Fruit fly (Drosophila melanogaster): ENCODE data around the gene opm.
A peak's percentile ranks its signal among the peaks of the same experiment; 100 is the strongest.

opm gene

dm6 chrX:15078394-15078793 is 12.2 kb upstream of the opm start (continued):
- TF ChIP-seq exex (tag; optimal IDR thresholded peaks at IDR 0.05) (peak; percentile 96), PHDP (tag; optimal IDR thresholded peaks at IDR 0.05) (no peak), CG16815 (GFP tag; optimal IDR thresholded peaks at IDR 0.05) (no peak), Blimp-1 (GFP tag; optimal IDR thresholded peaks at IDR 0.05) (peak; percentile 30), YL-1 (GFP tag; optimal IDR thresholded peaks at IDR 0.05) (no peak), so (GFP tag; IDR thresholded peaks at IDR 0.05) (no peak), dpn (GFP tag; optimal IDR thresholded peaks at IDR 0.05) (no peak), nerfin-1 (tag; optimal IDR thresholded peaks at IDR 0.05) (peak; percentile 12), Stat92E (GFP tag; optimal IDR thresholded peaks at IDR 0.05) (no peak), Tbp (GFP tag; optimal IDR thresholded peaks at IDR 0.05) (no peak), CG13775 (GFP tag; optimal IDR thresholded peaks at IDR 0.05) (no peak), CG10321 (GFP tag; IDR thresholded peaks at IDR 0.05) (no peak), CG14710 (tag; optimal IDR thresholded peaks at IDR 0.05) (peak; percentile 9), Meics (GFP tag; optimal IDR thresholded peaks at IDR 0.05) (peak; percentile 55), CG16813 (GFP tag; IDR thresholded peaks at IDR 0.05; ENCODE audit: partially characterized antibody) (no peak), Atf6 (GFP tag; IDR thresholded peaks at IDR 0.05) (no peak), CG2712 (tag; optimal IDR thresholded peaks at IDR 0.05) (no peak), cato (GFP tag; optimal IDR thresholded peaks at IDR 0.05; ENCODE audit: borderline replicate concordance) (no peak), sr (GFP tag; IDR thresholded peaks at IDR 0.05) (no peak), Xbp1 (GFP tag; optimal IDR thresholded peaks at IDR 0.05) (no peak), CG10274 (GFP tag; optimal IDR thresholded peaks at IDR 0.05) (no peak), Dip2 (GFP tag; IDR thresholded peaks at IDR 0.05) (no peak), wdn (GFP tag; IDR thresholded peaks at IDR 0.05) (no peak), esg (GFP tag; conservative IDR thresholded peaks at IDR 0.05) (no peak), CG17361 (GFP tag; IDR thresholded peaks at IDR 0.05) (no peak), Mad (GFP tag; optimal IDR thresholded peaks at IDR 0.05) (no peak), cas (GFP tag; IDR thresholded peaks at IDR 0.05) (no peak), rib (GFP tag; IDR thresholded peaks at IDR 0.05) (no peak), CG10462 (GFP tag; optimal IDR thresholded peaks at IDR 0.05) (no peak), tap (tag; optimal IDR thresholded peaks at IDR 0.05) (no peak), CG7786 (GFP tag; optimal IDR thresholded peaks at IDR 0.05) (no peak), Asciz (GFP tag; optimal IDR thresholded peaks at IDR 0.05) (peak; percentile 56), CG8290 (GFP tag; optimal IDR thresholded peaks at IDR 0.05) (no peak), CG8290 (tag; optimal IDR thresholded peaks at IDR 0.05) (no peak), vnd (GFP tag; IDR thresholded peaks at IDR 0.05; ENCODE audit: partially characterized antibody) (no peak), Dip3 (GFP tag; optimal IDR thresholded peaks at IDR 0.05) (no peak), Six4 (GFP tag; optimal IDR thresholded peaks at IDR 0.05) (no peak), MESR4 (GFP tag; optimal IDR thresholded peaks at IDR 0.05) (no peak), Nf-YC (tag; optimal IDR thresholded peaks at IDR 0.05) (no peak), CG30431 (GFP tag; optimal IDR thresholded peaks at IDR 0.05) (no peak), CG14965 (GFP tag; optimal IDR thresholded peaks at IDR 0.05; ENCODE audit: borderline replicate concordance) (no peak), pb (GFP tag; optimal IDR thresholded peaks at IDR 0.05) (no peak), tll (GFP tag; optimal IDR thresholded peaks at IDR 0.05) (no peak), sob (GFP tag; IDR thresholded peaks at IDR 0.05) (no peak), HLH54F (GFP tag; optimal IDR thresholded peaks at IDR 0.05) (no peak), kah (GFP tag; optimal IDR thresholded peaks at IDR 0.05) (no peak), bsh (GFP tag; optimal IDR thresholded peaks at IDR 0.05) (peak in 1 of 2 experiments; percentile 32), CG10431 (GFP tag; optimal IDR thresholded peaks at IDR 0.05) (peak; percentile 44), abd-A (tag; optimal IDR thresholded peaks at IDR 0.05) (no peak), BtbVII (GFP tag; optimal IDR thresholded peaks at IDR 0.05) (peak; percentile 64), run (tag; optimal IDR thresholded peaks at IDR 0.05) (peak; percentile 84)
